Fruit fly (Drosophila melanogaster): ENCODE data around the gene dhd.

- TF ChIP-seq h (optimal IDR thresholded peaks at IDR 0.05) = no peak
- no peak for TF ChIP-seq psq (optimal IDR thresholded peaks at IDR 0.05)
- no peak for TF ChIP-seq Myc (optimal IDR thresholded peaks at IDR 0.05)
- no peak for TF ChIP-seq ttk (optimal IDR thresholded peaks at IDR 0.05)
Observed at dm6 chrX:5285835-5286234, 26.1 kb upstream of the dhd start.
